Fruit fly (Drosophila melanogaster): ENCODE results near the gene CG3345.

CG3345 gene

DNA sequence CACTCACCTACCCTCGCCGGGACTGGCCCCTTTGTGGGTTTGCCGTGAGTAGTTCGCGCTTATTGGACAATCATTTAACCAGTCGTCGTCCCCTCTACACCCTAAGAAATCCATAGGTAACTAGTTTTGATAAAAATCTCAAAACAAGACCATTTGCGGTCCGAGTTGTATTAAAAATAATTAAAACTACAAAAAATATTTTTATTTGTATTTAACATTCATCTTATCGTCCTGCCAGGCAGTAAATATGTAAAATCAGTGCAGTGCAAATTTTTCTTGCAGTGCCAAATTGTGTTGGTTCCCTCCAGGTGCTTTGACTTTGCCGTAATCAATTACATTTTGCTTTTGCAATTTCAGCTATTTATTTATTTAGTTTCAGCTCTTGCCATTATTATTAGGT, 25.1 kb upstream of the CG3345 start (continued):
- TF ChIP-seq MTF-1 (GFP tag; optimal IDR thresholded peaks at IDR 0.05; ENCODE audit: borderline replicate concordance), result no peak
- TF ChIP-seq HLH54F (GFP tag; optimal IDR thresholded peaks at IDR 0.05), result no peak
- TF ChIP-seq klu (GFP tag; IDR thresholded peaks at IDR 0.05), result 0 out of 2 replicates have a peak, but pooled peaks have one; percentile 16
- peak; percentile 24 for TF ChIP-seq CG17385 (GFP tag; optimal IDR thresholded peaks at IDR 0.05)
- peak; percentile 6 for TF ChIP-seq HHEX (GFP tag; optimal IDR thresholded peaks at IDR 0.05)
- TF ChIP-seq Blimp-1 (GFP tag; optimal IDR thresholded peaks at IDR 0.05), result no peak
- peak; percentile 29; the same call in 1 of the 2 replicates for TF ChIP-seq stc (GFP tag; IDR thresholded peaks at IDR 0.05)
- TF ChIP-seq CG3995 (GFP tag; optimal IDR thresholded peaks at IDR 0.05), result no peak
- peak; percentile 36; the same call in 1 of the 2 replicates for TF ChIP-seq CG6689 (GFP tag; IDR thresholded peaks at IDR 0.05)
- TF ChIP-seq CG9797 (GFP tag; optimal IDR thresholded peaks at IDR 0.05), result no peak
- TF ChIP-seq lilli (GFP tag; optimal IDR thresholded peaks at IDR 0.05), result peak; percentile 34
- TF ChIP-seq Doc2 (GFP tag; IDR thresholded peaks at IDR 0.05), result no peak
- peak; percentile 35; the same call in 1 of the 3 replicates for TF ChIP-seq CG11695 (GFP tag; IDR thresholded peaks at IDR 0.05)
- no peak for TF ChIP-seq insv (GFP tag; optimal IDR thresholded peaks at IDR 0.05)
- no peak for TF ChIP-seq Kr (GFP tag; optimal IDR thresholded peaks at IDR 0.05)
- TF ChIP-seq hkb (optimal IDR thresholded peaks at IDR 0.05), result no peak
- peak; percentile 15; the same call in 1 of the 2 replicates for TF ChIP-seq hkb (GFP tag; IDR thresholded peaks at IDR 0.05)
- peak; percentile 31 for TF ChIP-seq ind (GFP tag; optimal IDR thresholded peaks at IDR 0.05)
- peak; percentile 69 for TF ChIP-seq slbo (GFP tag; IDR thresholded peaks at IDR 0.05)
- TF ChIP-seq ttk (GFP tag; IDR thresholded peaks at IDR 0.05), result 0 out of 2 replicates have a peak, but pooled peaks have one; percentile 27
- TF ChIP-seq Hr39 (optimal IDR thresholded peaks at IDR 0.05), result no peak
- TF ChIP-seq CG32532 (GFP tag; IDR thresholded peaks at IDR 0.05), result peak; percentile 65
- TF ChIP-seq CG11456 (GFP tag; IDR thresholded peaks at IDR 0.05), result 0 out of 3 replicates have a peak, but pooled peaks have one; percentile 35
- TF ChIP-seq pan (optimal IDR thresholded peaks at IDR 0.05), result no peak
- TF ChIP-seq pan (GFP tag; optimal IDR thresholded peaks at IDR 0.05 in 1 of 2, IDR thresholded peaks at IDR 0.05 in 1 of 2), result peak in 1 of 2 experiments; percentile 56
- 0 out of 2 replicates have a peak, but pooled peaks have one; percentile 33 for TF ChIP-seq sisA (GFP tag; IDR thresholded peaks at IDR 0.05)
- TF ChIP-seq ap (GFP tag; IDR thresholded peaks at IDR 0.05), result peak; percentile 35; the same call in 1 of the 2 replicates
- TF ChIP-seq CG18476 (GFP tag; optimal IDR thresholded peaks at IDR 0.05), result peak; percentile 10
- peak; percentile 9 for TF ChIP-seq CG13775 (GFP tag; optimal IDR thresholded peaks at IDR 0.05)
- TF ChIP-seq fu2 (GFP tag; optimal IDR thresholded peaks at IDR 0.05), result no peak
- TF ChIP-seq CG7556 (GFP tag; optimal IDR thresholded peaks at IDR 0.05), result peak; percentile 40
- peak; percentile 44; the same call in 1 of the 2 replicates for TF ChIP-seq CG4730 (GFP tag; IDR thresholded peaks at IDR 0.05)
- TF ChIP-seq Drgx (GFP tag; IDR thresholded peaks at IDR 0.05), result peak; percentile 83
- peak; percentile 30 for TF ChIP-seq Meics (GFP tag; optimal IDR thresholded peaks at IDR 0.05)
- TF ChIP-seq CG9817 (tag; optimal IDR thresholded peaks at IDR 0.05), result peak; percentile 24
- peak; percentile 34 for TF ChIP-seq Atf6 (GFP tag; IDR thresholded peaks at IDR 0.05)
- TF ChIP-seq al (GFP tag; IDR thresholded peaks at IDR 0.05), result peak; percentile 34; the same call in 1 of the 2 replicates
- TF ChIP-seq CG10654 (GFP tag; optimal IDR thresholded peaks at IDR 0.05), result peak; percentile 6
- peak; percentile 11 for TF ChIP-seq fd96Cb (tag; optimal IDR thresholded peaks at IDR 0.05)
- TF ChIP-seq esg (GFP tag; conservative IDR thresholded peaks at IDR 0.05), result peak; percentile 20; the same call in 1 of the 2 replicates
- peak; percentile 54; the same call in 1 of the 2 replicates for TF ChIP-seq CG14441 (GFP tag; IDR thresholded peaks at IDR 0.05)

DNA sequence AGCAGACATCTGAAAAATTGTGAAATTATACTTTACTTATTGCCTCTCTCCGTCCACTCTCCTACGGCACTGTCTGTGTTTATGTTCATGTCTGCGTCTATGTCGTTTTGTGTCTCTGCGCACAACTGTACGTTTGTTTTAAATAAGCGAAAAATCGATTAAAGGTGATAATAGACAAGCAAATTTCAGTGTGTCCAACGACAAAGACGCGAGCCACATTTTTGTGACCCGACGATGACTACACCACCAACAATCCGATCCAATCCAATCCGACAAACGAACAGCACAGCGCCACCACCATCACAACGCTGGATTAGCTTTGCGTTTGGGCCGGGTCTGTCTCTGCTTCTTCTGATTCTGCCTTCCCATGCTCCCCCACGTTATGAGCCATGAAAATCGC, 24.3 kb upstream of the CG3345 start:
- TF ChIP-seq ac (GFP tag; optimal IDR thresholded peaks at IDR 0.05) (no peak), slbo (GFP tag; IDR thresholded peaks at IDR 0.05) (0 out of 2 replicates have a peak, but pooled peaks have one; percentile 3), Doc3 (GFP tag; IDR thresholded peaks at IDR 0.05; ENCODE audit: partially characterized antibody) (no peak), CG2199 (GFP tag; IDR thresholded peaks at IDR 0.05) (0 out of 3 replicates have a peak, but pooled peaks have one; percentile 11), HmgD (GFP tag; optimal IDR thresholded peaks at IDR 0.05) (no peak), Hr3 (GFP tag; optimal IDR thresholded peaks at IDR 0.05) (no peak), otp (GFP tag; IDR thresholded peaks at IDR 0.05) (no peak), Fer3 (tag; optimal IDR thresholded peaks at IDR 0.05) (no peak), CG13894 (tag; optimal IDR thresholded peaks at IDR 0.05) (no peak), CG6175 (GFP tag; IDR thresholded peaks at IDR 0.05) (no peak), her (GFP tag; optimal IDR thresholded peaks at IDR 0.05) (no peak), CG17385 (GFP tag; optimal IDR thresholded peaks at IDR 0.05) (peak; percentile 14), oc (tag; optimal IDR thresholded peaks at IDR 0.05) (peak; percentile 9), CG33557 (GFP tag; optimal IDR thresholded peaks at IDR 0.05) (no peak), seq (GFP tag; IDR thresholded peaks at IDR 0.05) (no peak)
